Worm (Caenorhabditis elegans) whole organism, L1 larva: ENCODE measurements around the gene F57B9.3.

Experiments
- C04F5.9 ChIP-seq: sonication (generic microtip); optimal IDR thresholded peaks from 2 replicates; lab custom pipeline; 2016; ENCODE audit warnings: missing genetic modification characterization, missing compliant biosample characterization
- alr-1 ChIP-seq: fragments of 200-800 bp; sonication (Bioruptor generic); optimal IDR thresholded peaks from 2 replicates; lab custom pipeline; 2018; ENCODE audit warnings: borderline replicate concordance, mild to moderate bottlenecking, missing genetic modification characterization, missing compliant biosample characterization
- ceh-63 ChIP-seq: fragments of 200-800 bp; sonication (Bioruptor generic); optimal IDR thresholded peaks from 2 replicates; lab custom pipeline; 2018; ENCODE audit warnings: mild to moderate bottlenecking, missing genetic modification characterization, missing compliant biosample characterization
- dpl-1 ChIP-seq, 3 experiments: fragments of 150-350 bp in 2 of 3; sonication (generic microtip) in 1 of 3; optimal IDR thresholded peaks; 2 replicates each; lab custom pipeline; 2014 to 2017; ENCODE audit warnings: missing biosample characterization in 3 of 3, missing genetic modification characterization in 3 of 3, missing genetic modification reagents in 3 of 3
- efl-1 ChIP-seq, 4 experiments: fragments of 150-350 bp; optimal IDR thresholded peaks in 3 of 4; peaks in 1 of 4; 1 replicate in 1 of 4; 2 replicates in 3 of 4; lab custom pipeline; 2014; ENCODE audit warnings: missing biosample characterization in 2 of 4, missing genetic modification characterization in 2 of 4, missing genetic modification reagents in 2 of 4
- elt-2 ChIP-seq: sonication (generic microtip); optimal IDR thresholded peaks from 2 replicates; lab custom pipeline; 2016; ENCODE audit warnings: missing genetic modification characterization, mild to moderate bottlenecking, inconsistent platforms, missing compliant biosample characterization, missing genetic modification reagents
- elt-3 ChIP-seq, 6 experiments: fragments of 150-350 bp in 1 of 6; sonication (generic microtip); optimal IDR thresholded peaks; 2 replicates each; lab custom pipeline; 2017 to 2018; ENCODE audit warnings: missing biosample characterization in 6 of 6, missing genetic modification characterization in 6 of 6, inconsistent platforms in 1 of 6
- ets-5 ChIP-seq: fragments of 200-800 bp; sonication (Bioruptor generic); IDR thresholded peaks from 2 replicates; pipeline ENCODE4 v1.3.6; 2022; ENCODE audit warnings: missing genetic modification characterization, missing compliant biosample characterization
- fkh-10 ChIP-seq: sonication (generic microtip); optimal IDR thresholded peaks from 2 replicates; lab custom pipeline; 2017; ENCODE audit warnings: missing biosample characterization, missing genetic modification reagents, missing genetic modification characterization
- fkh-4 ChIP-seq: sonication (generic microtip); optimal IDR thresholded peaks from 2 replicates; lab custom pipeline; 2016; ENCODE audit warnings: missing compliant biosample characterization, missing genetic modification characterization, borderline replicate concordance
- fos-1 ChIP-seq: fragments of 150-350 bp; optimal IDR thresholded peaks from 2 replicates; lab custom pipeline; 2014; ENCODE audit warnings: missing biosample characterization, missing genetic modification characterization
- grh-1 ChIP-seq: fragments of 200-800 bp; sonication (Bioruptor generic); IDR thresholded peaks from 2 replicates; pipeline ENCODE4 v1.3.6; 2022; ENCODE audit warnings: missing genetic modification reagents, missing genetic modification characterization, missing compliant biosample characterization
- hlh-4 ChIP-seq: sonication (generic microtip); optimal IDR thresholded peaks from 2 replicates; lab custom pipeline; 2016; ENCODE audit warnings: mild to moderate bottlenecking, missing genetic modification characterization, missing compliant biosample characterization
- hpl-2 ChIP-seq: fragments of 150-350 bp; optimal IDR thresholded peaks from 2 replicates; lab custom pipeline; 2014; ENCODE audit warnings: missing biosample characterization, missing genetic modification reagents, missing genetic modification characterization
- isw-1 ChIP-seq: fragments of 200-800 bp; sonication (Bioruptor generic); IDR thresholded peaks from 2 replicates; pipeline ENCODE4 v1.3.6; 2022; ENCODE audit warnings: missing genetic modification characterization, missing compliant biosample characterization
- jun-1 ChIP-seq: fragments of 150-350 bp; optimal IDR thresholded peaks from 2 replicates; lab custom pipeline; 2014; ENCODE audit warnings: missing biosample characterization, missing genetic modification reagents, missing genetic modification characterization
- lin-14 ChIP-seq: fragments of 200-800 bp; sonication (Bioruptor generic); optimal IDR thresholded peaks from 2 replicates; lab custom pipeline; 2018; ENCODE audit warnings: mild to moderate bottlenecking, missing genetic modification characterization, moderate library complexity, missing compliant biosample characterization
- lin-35 ChIP-seq, 2 experiments: fragments of 150-350 bp; optimal IDR thresholded peaks; 2 replicates each; lab custom pipeline; 2014; ENCODE audit warnings: missing biosample characterization in 2 of 2, missing genetic modification characterization in 2 of 2, missing genetic modification reagents in 2 of 2
- lsy-2 ChIP-seq, 2 experiments: fragments of 150-350 bp; optimal IDR thresholded peaks; 2 replicates each; lab custom pipeline; 2014; ENCODE audit warnings: missing biosample characterization in 2 of 2, missing genetic modification characterization in 2 of 2
- mab-9 ChIP-seq: fragments of 200-800 bp; sonication (Bioruptor generic); IDR thresholded peaks from 2 replicates; pipeline ENCODE4 v1.3.6; 2022; ENCODE audit warnings: missing genetic modification reagents, missing genetic modification characterization, missing compliant biosample characterization
- mdl-1 ChIP-seq, 2 experiments: fragments of 150-350 bp; optimal IDR thresholded peaks; 2 replicates each; lab custom pipeline; 2014 to 2017; ENCODE audit warnings: missing biosample characterization in 2 of 2, missing genetic modification characterization in 2 of 2, inconsistent platforms in 1 of 2
- nhr-12 ChIP-seq: sonication (generic microtip); optimal IDR thresholded peaks from 2 replicates; lab custom pipeline; 2017; ENCODE audit warnings: missing biosample characterization, missing genetic modification characterization
- nhr-19 ChIP-seq: fragments of 200-800 bp; sonication (Bioruptor generic); conservative IDR thresholded peaks from 2 replicates; pipeline ENCODE4 v1.3.6; 2022; ENCODE audit warnings: missing genetic modification characterization, missing compliant biosample characterization
- nhr-237 ChIP-seq: fragments of 150-350 bp; optimal IDR thresholded peaks from 2 replicates; lab custom pipeline; 2014; ENCODE audit warnings: missing biosample characterization, missing genetic modification characterization
- nhr-47 ChIP-seq: sonication (generic microtip); optimal IDR thresholded peaks from 2 replicates; lab custom pipeline; 2016; ENCODE audit warnings: mild to moderate bottlenecking, missing genetic modification characterization, moderate library complexity, missing compliant biosample characterization
- nhr-71 ChIP-seq: sonication (generic microtip); optimal IDR thresholded peaks from 2 replicates; lab custom pipeline; 2016; ENCODE audit warnings: mild to moderate bottlenecking, missing genetic modification characterization, moderate library complexity, missing compliant biosample characterization
- nhr-85 ChIP-seq: sonication (generic microtip); peaks from one replicate; lab custom pipeline; 2016; ENCODE audit warnings: missing genetic modification characterization, inconsistent platforms, missing compliant biosample characterization
- nhr-90 ChIP-seq: sonication (generic microtip); optimal IDR thresholded peaks from 2 replicates; lab custom pipeline; 2016; ENCODE audit warnings: mild to moderate bottlenecking, missing genetic modification characterization, missing compliant biosample characterization; ENCODE audit not compliant: poor library complexity
- pag-3 ChIP-seq: sonication (generic microtip); optimal IDR thresholded peaks from 2 replicates; lab custom pipeline; 2017; ENCODE audit warnings: missing genetic modification characterization, mild to moderate bottlenecking, missing compliant biosample characterization, antibody characterized with exemption, borderline replicate concordance; ENCODE audit not compliant: insufficient read depth
- rnt-1 ChIP-seq: sonication (generic microtip); optimal IDR thresholded peaks from 2 replicates; lab custom pipeline; 2016; ENCODE audit warnings: mild to moderate bottlenecking, missing genetic modification characterization, moderate library complexity, missing compliant biosample characterization
- skn-1 ChIP-seq: fragments of 150-350 bp; optimal IDR thresholded peaks from 2 replicates; lab custom pipeline; 2014; ENCODE audit warnings: missing biosample characterization, missing genetic modification characterization
- sox-4 ChIP-seq: sonication (generic microtip); optimal IDR thresholded peaks from 2 replicates; lab custom pipeline; 2016; ENCODE audit warnings: missing genetic modification characterization, missing compliant biosample characterization
- swsn-7 ChIP-seq: sonication (generic microtip); optimal IDR thresholded peaks from 2 replicates; lab custom pipeline; 2016; ENCODE audit warnings: missing genetic modification characterization, missing compliant biosample characterization
- tlp-1 ChIP-seq: fragments of 150-350 bp; optimal IDR thresholded peaks from 2 replicates; lab custom pipeline; 2014; ENCODE audit warnings: missing biosample characterization, missing genetic modification characterization
- unc-130 ChIP-seq: fragments of 150-350 bp; optimal IDR thresholded peaks from 2 replicates; lab custom pipeline; 2017; ENCODE audit warnings: missing biosample characterization, missing genetic modification characterization, inconsistent platforms
- unc-62 ChIP-seq: fragments of 150-350 bp; optimal IDR thresholded peaks from 2 replicates; lab custom pipeline; 2014; ENCODE audit warnings: missing biosample characterization, missing genetic modification reagents, missing genetic modification characterization
- unc-86 ChIP-seq: sonication (generic microtip); optimal IDR thresholded peaks from 2 replicates; lab custom pipeline; 2016; ENCODE audit warnings: missing genetic modification characterization, missing compliant biosample characterization
- zip-4 ChIP-seq: fragments of 200-800 bp; sonication (Bioruptor generic); optimal IDR thresholded peaks from 2 replicates; lab custom pipeline; 2018; ENCODE audit warnings: mild to moderate bottlenecking, missing genetic modification characterization, moderate library complexity, missing compliant biosample characterization
- ztf-4 ChIP-seq: fragments of 150-350 bp; optimal IDR thresholded peaks from 2 replicates; lab custom pipeline; 2014; ENCODE audit warnings: missing biosample characterization, missing genetic modification characterization

The F57B9.3 gene

DNA sequence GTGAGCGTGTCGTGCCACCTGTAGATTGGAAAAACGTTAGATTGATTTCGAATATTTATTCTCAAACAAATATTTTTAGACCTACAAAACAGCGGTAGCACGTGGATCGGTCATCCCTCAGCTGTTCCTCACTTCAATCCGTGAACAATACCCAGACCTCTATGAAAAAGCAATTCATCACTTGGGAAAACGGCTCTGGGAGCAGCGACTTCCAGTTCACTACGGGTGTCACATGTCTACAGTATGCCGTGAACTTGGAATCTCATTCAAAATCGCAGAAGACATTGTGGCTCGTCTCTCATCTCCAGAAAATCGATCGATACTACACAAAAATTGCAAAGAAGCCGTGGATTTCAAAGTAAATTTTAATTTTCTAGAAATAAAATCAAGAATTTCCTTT lies 35.2 kb upstream of the F57B9.3 start:
- peak; percentile 6 for TF ChIP-seq lin-14
- no peak for TF ChIP-seq efl-1 (optimal IDR thresholded peaks at IDR 0.05; lab: Kevin White, UChicago)
- TF ChIP-seq efl-1 (GFP tag; optimal IDR thresholded peaks at IDR 0.05 in 1 of 2; lab: Kevin White, UChicago), result peak in 1 of 2 experiments; percentile 58
- peak; percentile 52 for TF ChIP-seq rnt-1 (tag; lab: Kevin White, UChicago)
- no peak for TF ChIP-seq nhr-85 (tag; lab: Kevin White, UChicago)
- TF ChIP-seq lin-35 (GFP tag; optimal IDR thresholded peaks at IDR 0.05; lab: Kevin White, UChicago), result no peak
- peak in 1 of 2 experiments; percentile 51 for TF ChIP-seq lsy-2 (tag; optimal IDR thresholded peaks at IDR 0.05; lab: Kevin White, UChicago)
- TF ChIP-seq swsn-7 (tag; lab: Kevin White, UChicago), result no peak
- TF ChIP-seq dpl-1 (GFP tag; optimal IDR thresholded peaks at IDR 0.05; lab: Kevin White, UChicago), result no peak

DNA sequence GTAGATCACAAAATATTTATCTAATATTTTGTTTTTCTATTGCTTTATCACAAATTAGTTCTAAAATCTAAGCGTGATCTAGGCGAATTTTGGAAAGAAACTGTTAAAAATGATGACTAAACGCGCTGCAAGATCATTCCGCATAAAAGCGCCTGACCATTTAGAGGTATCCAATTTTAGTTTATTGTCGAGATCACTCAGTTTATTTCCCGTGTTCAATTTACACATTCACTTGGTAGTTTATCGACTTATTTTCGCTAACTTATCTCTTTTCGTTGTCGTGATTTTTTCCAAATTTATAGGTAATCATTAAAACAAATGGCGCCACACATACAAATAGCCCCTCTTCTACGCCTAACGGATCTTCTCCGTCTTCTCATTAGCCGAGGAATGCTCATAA lies 33.2 kb upstream of the F57B9.3 start, which contains the start of gene T07E3.2:
Gene T07E3.2, plus strand, starts transcription at position 301 of the 400 bp plus-strand sequence.
- TF ChIP-seq unc-130 (peak; percentile 10), ztf-4 (tag; lab: Kevin White, UChicago) (no peak)
- TF ChIP-seq, all 84 proteins: peak for 1

DNA sequence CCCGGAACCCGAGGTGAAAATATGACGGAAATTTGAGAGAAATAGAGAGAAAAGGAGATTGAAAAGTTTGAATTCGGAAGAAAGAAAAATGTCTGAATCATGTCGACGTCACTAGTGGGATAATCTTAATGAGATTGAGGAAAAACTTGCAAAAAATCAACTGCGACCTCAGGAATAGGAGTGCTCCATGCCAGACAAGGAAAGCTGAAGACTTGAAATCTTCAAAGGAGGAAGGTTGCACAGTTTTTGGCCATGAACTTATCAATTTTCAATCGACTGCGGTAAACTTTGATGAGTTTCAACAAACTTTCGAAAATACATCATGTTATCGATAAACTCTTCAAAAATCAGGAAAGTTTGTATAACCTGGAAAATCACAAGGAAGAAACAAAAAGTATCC lies 27.2 kb upstream of the F57B9.3 start, which contains the start of gene pdf-1:
Gene pdf-1, minus strand, starts transcription at position 101 of the 400 bp plus-strand sequence.
- no peak for TF ChIP-seq nhr-19
- TF ChIP-seq lin-14, result peak; percentile 2
- TF ChIP-seq, all 84 proteins: peak for 1

DNA sequence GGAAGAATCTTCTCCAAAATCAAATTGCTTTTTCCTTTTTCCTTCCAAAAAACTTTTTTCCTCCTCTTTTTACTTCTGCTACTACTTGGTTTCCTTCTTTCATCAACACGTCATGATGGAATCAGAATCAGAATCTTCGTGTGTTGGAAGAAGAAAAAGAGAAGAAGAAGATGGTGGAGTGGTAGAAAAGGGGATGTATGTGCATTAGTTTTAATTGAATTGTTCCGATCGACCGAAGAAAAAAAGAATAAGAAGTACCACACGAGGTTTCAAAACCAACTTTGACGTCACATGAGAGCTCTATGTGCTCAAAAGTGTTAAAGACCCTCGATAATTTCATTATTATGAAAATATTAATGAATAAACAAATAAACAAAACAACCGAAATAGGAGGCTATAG lies 24.8 kb upstream of the F57B9.3 start:
- TF ChIP-seq elt-2 (tag; lab: Kevin White, UChicago) (no peak), elt-3 (tag; optimal IDR thresholded peaks at IDR 0.05; lab: Kevin White, UChicago) (no peak), lin-14 (peak; percentile 62), fkh-10 (GFP tag; lab: Kevin White, UChicago) (no peak), nhr-71 (tag; lab: Kevin White, UChicago) (peak; percentile 3), nhr-90 (tag; lab: Kevin White, UChicago) (no peak), unc-86 (tag; lab: Kevin White, UChicago) (peak; percentile 6), C04F5.9 (tag; lab: Kevin White, UChicago) (no peak), unc-62 (GFP tag; lab: Kevin White, UChicago) (no peak), tlp-1 (tag; lab: Kevin White, UChicago) (no peak), ceh-63 (no peak), lin-35 (GFP tag; optimal IDR thresholded peaks at IDR 0.05; lab: Kevin White, UChicago) (no peak), pag-3 (tag; lab: Kevin White, UChicago) (no peak), alr-1 (no peak), grh-1 (GFP tag; lab: Robert Waterston, UW) (no peak), mab-9 (GFP tag; lab: Robert Waterston, UW) (no peak), isw-1 (GFP tag; lab: Robert Waterston, UW) (no peak)

DNA sequence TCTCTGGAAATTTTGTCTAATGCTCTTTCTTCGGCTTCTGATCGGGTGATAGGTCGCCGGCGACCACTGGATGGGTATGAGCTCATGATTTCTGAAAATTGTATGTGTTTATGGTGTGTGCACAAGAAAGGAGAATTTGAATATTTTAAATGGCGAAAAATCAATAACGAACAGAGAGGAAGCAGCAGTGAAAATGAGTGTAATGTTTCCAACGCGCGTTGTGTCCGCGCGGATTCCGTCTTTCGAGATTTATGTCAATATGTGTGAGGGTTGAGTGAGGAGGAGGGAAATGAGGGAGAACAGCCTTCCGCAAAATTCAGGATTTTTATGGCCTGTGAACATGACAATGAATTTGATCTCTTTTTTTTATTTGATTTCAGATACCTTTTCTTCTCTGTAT lies 10.9 kb upstream of the F57B9.3 start, which contains the start of gene flap-1:
Gene flap-1, minus strand, starts transcription at position 101 of the 400 bp plus-strand sequence.
- TF ChIP-seq skn-1 (tag; lab: Kevin White, UChicago) (no peak), nhr-47 (tag; lab: Kevin White, UChicago) (no peak), ets-5 (GFP tag; lab: Robert Waterston, UW) (no peak), tlp-1 (tag; lab: Kevin White, UChicago) (no peak), mdl-1 (tag; optimal IDR thresholded peaks at IDR 0.05; lab: Kevin White, UChicago) (no peak), zip-4 (no peak), ztf-4 (tag; lab: Kevin White, UChicago) (no peak), fkh-4 (tag; lab: Kevin White, UChicago) (no peak), hlh-4 (no peak), sox-4 (tag; lab: Kevin White, UChicago) (no peak), jun-1 (tag; lab: Kevin White, UChicago) (no peak), nhr-12 (tag; lab: Kevin White, UChicago) (no peak), nhr-237 (tag; lab: Kevin White, UChicago) (no peak), hpl-2 (GFP tag; lab: Kevin White, UChicago) (no peak), nhr-90 (tag; lab: Kevin White, UChicago) (no peak), fos-1 (no peak), dpl-1 (GFP tag; optimal IDR thresholded peaks at IDR 0.05; lab: Kevin White, UChicago) (no peak), ceh-63 (no peak), elt-2 (tag; lab: Kevin White, UChicago) (no peak)
